Fruit fly (Drosophila melanogaster) whole organism, pupa: ENCODE measurements around the gene CG42846.

Experiments used
- CG10348 ChIP-seq: fragments of 200-800 bp; sonication (Bioruptor generic); IDR thresholded peaks from 2 replicates; pipeline ENCODE4 v1.3.6; 2022; ENCODE audit warnings: missing biosample characterization, missing genetic modification characterization
- CG12605 ChIP-seq: fragments of 200-800 bp; sonication (Bioruptor generic); IDR thresholded peaks from 2 replicates; pipeline ENCODE4 v1.3.6; 2022; ENCODE audit warnings: missing biosample characterization, missing genetic modification characterization
- CG13204 ChIP-seq: fragments of 200-800 bp; sonication (Bioruptor generic); optimal IDR thresholded peaks from 2 replicates; lab custom pipeline; 2018; ENCODE audit warnings: missing biosample characterization, mild to moderate bottlenecking, missing genetic modification characterization, moderate library complexity
- CG14655 ChIP-seq: fragments of 200-800 bp; sonication (Bioruptor generic); optimal IDR thresholded peaks from 3 replicates; lab custom pipeline; 2017; ENCODE audit warnings: mild to moderate bottlenecking, missing biosample characterization, missing genetic modification reagents, missing genetic modification characterization
- CG15710 ChIP-seq: fragments of 200-800 bp; sonication (Bioruptor generic); optimal IDR thresholded peaks from 2 replicates; lab custom pipeline; 2018; ENCODE audit warnings: missing biosample characterization, mild to moderate bottlenecking, missing genetic modification characterization, moderate library complexity
- CG17806 ChIP-seq: fragments of 200-800 bp; sonication (Bioruptor generic); optimal IDR thresholded peaks from 2 replicates; lab custom pipeline; 2018; ENCODE audit warnings: missing biosample characterization, mild to moderate bottlenecking, missing genetic modification characterization, moderate library complexity
- CG32121 ChIP-seq: fragments of 200-800 bp; sonication (Bioruptor generic); IDR thresholded peaks from 2 replicates; pipeline ENCODE4 v1.3.6; 2022; ENCODE audit warnings: missing biosample characterization, missing genetic modification characterization
- CG34367 ChIP-seq: fragments of 200-800 bp; sonication (Bioruptor generic); optimal IDR thresholded peaks from 2 replicates; lab custom pipeline; 2018; ENCODE audit warnings: missing biosample characterization, mild to moderate bottlenecking, missing genetic modification characterization
- CG4496 ChIP-seq: fragments of 200-800 bp; sonication (Bioruptor generic); IDR thresholded peaks from 3 replicates; pipeline ENCODE4 v1.3.6; 2022; ENCODE audit warnings: missing biosample characterization, missing genetic modification characterization
- CG8159 ChIP-seq: fragments of 200-800 bp; sonication (Bioruptor generic); optimal IDR thresholded peaks from 3 replicates; lab custom pipeline; 2018; ENCODE audit warnings: missing biosample characterization, mild to moderate bottlenecking, missing genetic modification characterization, moderate library complexity
- CG8301 ChIP-seq: fragments of 200-800 bp; sonication (Bioruptor generic); optimal IDR thresholded peaks from 2 replicates; lab custom pipeline; 2018; ENCODE audit warnings: missing biosample characterization, mild to moderate bottlenecking, missing genetic modification characterization
- CG9948 ChIP-seq: fragments of 200-800 bp; sonication (Bioruptor generic); optimal IDR thresholded peaks from 2 replicates; lab custom pipeline; 2018; ENCODE audit warnings: missing biosample characterization, mild to moderate bottlenecking, missing genetic modification characterization, moderate library complexity
- D1 ChIP-seq: fragments of 200-800 bp; sonication (Bioruptor generic); optimal IDR thresholded peaks from 2 replicates; lab custom pipeline; 2018; ENCODE audit warnings: missing biosample characterization, mild to moderate bottlenecking, missing genetic modification characterization, moderate library complexity
- EcR ChIP-seq: fragments of 200-800 bp; sonication (Bioruptor generic); optimal IDR thresholded peaks from 3 replicates; lab custom pipeline; 2019; ENCODE audit warnings: missing biosample characterization, missing genetic modification characterization, mild to moderate bottlenecking, moderate library complexity, missing genetic modification reagents
- Ets98B ChIP-seq: fragments of 200-800 bp; sonication (Bioruptor generic); IDR thresholded peaks from 2 replicates; pipeline ENCODE4 v1.3.6; 2022; ENCODE audit warnings: missing biosample characterization, missing genetic modification characterization
- Pif1A ChIP-seq: fragments of 200-800 bp; sonication (Bioruptor generic); optimal IDR thresholded peaks from 3 replicates; lab custom pipeline; 2016; ENCODE audit warnings: missing biosample characterization, missing genetic modification characterization
- Pif1B ChIP-seq: fragments of 200-800 bp; sonication (Bioruptor generic); optimal IDR thresholded peaks from 3 replicates; lab custom pipeline; 2016; ENCODE audit warnings: missing biosample characterization, missing genetic modification characterization
- Snoo ChIP-seq: fragments of 200-800 bp; sonication (Bioruptor generic); optimal IDR thresholded peaks from 3 replicates; lab custom pipeline; 2017; ENCODE audit warnings: missing biosample characterization, mild to moderate bottlenecking, missing genetic modification characterization, inconsistent platforms
- fd96Ca ChIP-seq: fragments of 200-800 bp; sonication (Bioruptor generic); IDR thresholded peaks from 3 replicates; pipeline ENCODE4 v1.3.6; 2022; ENCODE audit warnings: missing biosample characterization, missing genetic modification characterization
- gl ChIP-seq: fragments of 200-800 bp; sonication (Bioruptor generic); optimal IDR thresholded peaks from 2 replicates; lab custom pipeline; 2018; ENCODE audit warnings: missing biosample characterization, mild to moderate bottlenecking, missing genetic modification characterization
- rn ChIP-seq: fragments of 200-800 bp; sonication (Bioruptor generic); IDR thresholded peaks from 2 replicates; pipeline ENCODE4 v1.3.6; 2022; ENCODE audit warnings: missing biosample characterization, missing genetic modification characterization

CG42846 gene

DNA sequence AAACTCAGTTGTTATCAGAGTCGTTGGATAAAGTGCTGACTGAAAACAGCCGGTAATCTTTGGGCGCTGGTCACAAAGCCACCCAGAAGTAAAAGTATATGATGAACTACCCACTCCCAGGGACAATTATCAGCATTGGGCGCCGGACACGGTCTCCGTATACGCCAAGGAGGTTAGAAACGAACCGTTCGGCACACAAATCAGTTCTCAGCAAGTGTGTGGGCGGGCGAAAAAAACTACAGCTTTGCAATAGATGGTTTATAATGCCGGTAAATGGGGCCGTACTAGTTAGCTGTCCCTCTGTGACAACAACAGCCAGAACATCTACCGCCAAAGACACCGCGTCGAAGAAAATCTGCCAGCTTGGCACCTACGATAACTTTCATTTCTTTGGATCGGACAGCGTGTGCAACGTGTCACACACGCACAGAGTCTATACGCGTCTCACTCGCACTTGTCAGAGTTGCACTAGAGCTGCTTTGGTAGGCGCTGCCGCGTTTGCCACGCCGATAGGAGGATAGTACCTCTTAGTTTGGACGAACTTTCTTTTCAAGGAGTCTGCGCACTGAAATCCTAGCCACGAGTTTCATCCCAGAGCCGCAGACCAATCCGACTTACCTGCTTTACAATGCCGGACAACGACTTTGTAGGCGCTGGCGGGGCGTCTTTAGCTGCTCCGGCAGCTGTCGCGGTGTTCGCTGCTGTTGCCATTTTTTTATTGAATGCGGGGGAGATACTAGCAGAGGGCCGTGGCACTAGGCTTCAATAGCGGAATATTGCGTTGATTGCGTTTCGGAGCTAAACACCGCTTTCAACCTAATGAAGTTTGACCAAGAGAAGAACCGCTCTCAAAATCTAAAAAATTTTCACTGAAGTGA, 32.3 kb upstream of the CG42846 start:
- TF ChIP-seq CG17806 (tag; lab: Kevin White, UChicago) (no peak), fd96Ca (GFP tag; lab: Robert Waterston, UW) (0 out of 3 replicates have a peak, but pooled peaks have one; percentile 33)

DNA sequence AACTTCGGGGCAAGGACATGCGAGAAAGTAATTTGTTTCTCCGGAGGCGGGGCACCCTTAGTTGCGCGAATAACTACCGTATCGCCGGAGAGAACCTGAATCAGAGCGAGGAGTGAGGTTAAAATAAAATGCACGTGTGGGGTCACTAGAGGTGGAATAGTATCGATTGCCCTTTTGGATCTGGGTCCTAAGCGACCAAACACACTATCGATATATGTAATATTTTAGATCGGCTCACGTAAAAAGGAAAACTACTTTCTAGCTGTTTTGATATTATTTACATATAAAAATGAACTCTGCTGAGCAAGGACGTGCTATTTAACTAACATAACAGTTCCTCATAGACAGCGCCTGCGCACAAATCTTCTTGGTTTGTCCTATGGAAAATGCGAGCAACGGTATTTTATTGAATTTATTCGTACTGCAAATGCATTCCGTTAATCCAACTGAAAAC, 31.3 kb upstream of the CG42846 start:
- TF ChIP-seq CG34367 (tag; lab: Kevin White, UChicago): no peak
- 0 out of 3 replicates have a peak, but pooled peaks have one; percentile 16 for TF ChIP-seq fd96Ca (GFP tag; lab: Robert Waterston, UW)
- TF ChIP-seq CG4496 (GFP tag; lab: Robert Waterston, UW): 0 out of 3 replicates have a peak, but pooled peaks have one; percentile 29
- no peak for TF ChIP-seq CG32121 (GFP tag; lab: Robert Waterston, UW)
- TF ChIP-seq CG17806 (tag; lab: Kevin White, UChicago): no peak
- TF ChIP-seq gl (tag; lab: Kevin White, UChicago): no peak
- no peak for TF ChIP-seq rn (GFP tag; lab: Robert Waterston, UW)
- TF ChIP-seq D1 (tag; lab: Kevin White, UChicago): no peak
- no peak for TF ChIP-seq CG10348 (GFP tag; lab: Robert Waterston, UW)
- TF ChIP-seq CG8301 (tag; lab: Kevin White, UChicago): no peak
- TF ChIP-seq CG15710 (tag; lab: Kevin White, UChicago): no peak
- no peak for TF ChIP-seq CG13204 (GFP tag; lab: Kevin White, UChicago)
- no peak for TF ChIP-seq Ets98B (GFP tag; lab: Robert Waterston, UW)
- TF ChIP-seq Pif1B (GFP tag; lab: Kevin White, UChicago): no peak
- peak; percentile 44 for TF ChIP-seq EcR
- no peak for TF ChIP-seq CG12605 (GFP tag; lab: Robert Waterston, UW)
- TF ChIP-seq CG14655 (GFP tag; lab: Kevin White, UChicago): no peak
- no peak for TF ChIP-seq Pif1A (GFP tag; lab: Kevin White, UChicago)
- TF ChIP-seq, all 21 proteins: peak for 3

DNA sequence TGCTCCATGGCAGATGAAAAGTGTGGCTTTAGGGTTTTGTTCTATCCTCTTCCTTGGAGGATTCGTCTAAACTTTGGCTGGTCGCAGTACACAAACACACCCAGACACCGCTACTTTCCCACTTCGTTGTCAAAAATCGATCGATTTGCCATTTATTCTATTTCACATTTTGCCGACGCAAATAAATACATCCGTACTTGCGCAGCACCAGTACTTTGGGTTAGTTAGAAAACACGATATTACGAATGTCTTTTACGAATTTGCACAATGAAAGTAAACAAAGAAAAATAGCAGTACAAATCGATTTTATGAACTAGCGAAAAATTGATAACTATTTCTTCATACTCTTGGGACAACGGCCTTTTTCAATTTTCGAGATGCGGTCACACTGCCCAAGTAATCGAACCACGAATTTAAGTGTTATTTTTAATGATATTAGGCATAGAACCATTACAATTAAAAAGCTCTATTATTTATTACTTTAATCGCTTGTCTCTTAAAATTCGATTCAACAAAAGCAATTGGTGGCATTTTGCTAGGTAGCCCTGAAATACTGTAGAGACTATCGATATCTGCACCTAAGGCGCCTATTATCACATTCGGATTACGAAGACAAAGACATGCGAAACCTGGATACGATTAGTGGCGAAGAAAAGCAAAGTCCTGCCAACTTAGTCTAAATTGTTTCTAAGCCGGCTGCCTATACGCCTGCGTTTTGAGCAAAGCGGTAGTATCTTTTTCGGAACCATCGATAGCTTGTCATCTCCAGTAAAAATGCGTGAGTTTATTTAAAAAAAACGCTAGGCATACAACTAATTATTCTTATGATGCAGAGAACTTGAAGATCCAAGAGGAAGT, 26.4 kb upstream of the CG42846 start, which contains the start of the genes DIP2 and wac:
TSS of gene DIP2 (minus strand) at position 337 of the 858 bp plus-strand sequence.
TSS of gene wac (plus strand) at position 559 of the 858 bp plus-strand sequence.
- TF ChIP-seq CG14655 (GFP tag; lab: Kevin White, UChicago): no peak
- peak; percentile 22 for TF ChIP-seq CG17806 (tag; lab: Kevin White, UChicago)
- peak; percentile 62; the same call in 2 of the 3 replicates for TF ChIP-seq fd96Ca (GFP tag; lab: Robert Waterston, UW)
- TF ChIP-seq Pif1B (GFP tag; lab: Kevin White, UChicago): no peak
- no peak for TF ChIP-seq CG8159 (tag; lab: Kevin White, UChicago)
- TF ChIP-seq CG10348 (GFP tag; lab: Robert Waterston, UW): no peak
- no peak for TF ChIP-seq D1 (tag; lab: Kevin White, UChicago)
- TF ChIP-seq Pif1A (GFP tag; lab: Kevin White, UChicago): no peak
- no peak for TF ChIP-seq CG12605 (GFP tag; lab: Robert Waterston, UW)
- peak; percentile 55 for TF ChIP-seq EcR
- TF ChIP-seq CG13204 (GFP tag; lab: Kevin White, UChicago): no peak
- TF ChIP-seq CG15710 (tag; lab: Kevin White, UChicago): peak; percentile 22
- TF ChIP-seq Ets98B (GFP tag; lab: Robert Waterston, UW): peak; percentile 46
- peak; percentile 40; the same call in 1 of the 2 replicates for TF ChIP-seq rn (GFP tag; lab: Robert Waterston, UW)
- TF ChIP-seq CG9948 (tag; lab: Kevin White, UChicago): no peak
- TF ChIP-seq CG4496 (GFP tag; lab: Robert Waterston, UW): no peak
- TF ChIP-seq CG8301 (tag; lab: Kevin White, UChicago): no peak
- peak; percentile 39 for TF ChIP-seq Snoo
- TF ChIP-seq gl (tag; lab: Kevin White, UChicago): no peak
- no peak for TF ChIP-seq CG34367 (tag; lab: Kevin White, UChicago)
- no peak for TF ChIP-seq CG32121 (GFP tag; lab: Robert Waterston, UW)

DNA sequence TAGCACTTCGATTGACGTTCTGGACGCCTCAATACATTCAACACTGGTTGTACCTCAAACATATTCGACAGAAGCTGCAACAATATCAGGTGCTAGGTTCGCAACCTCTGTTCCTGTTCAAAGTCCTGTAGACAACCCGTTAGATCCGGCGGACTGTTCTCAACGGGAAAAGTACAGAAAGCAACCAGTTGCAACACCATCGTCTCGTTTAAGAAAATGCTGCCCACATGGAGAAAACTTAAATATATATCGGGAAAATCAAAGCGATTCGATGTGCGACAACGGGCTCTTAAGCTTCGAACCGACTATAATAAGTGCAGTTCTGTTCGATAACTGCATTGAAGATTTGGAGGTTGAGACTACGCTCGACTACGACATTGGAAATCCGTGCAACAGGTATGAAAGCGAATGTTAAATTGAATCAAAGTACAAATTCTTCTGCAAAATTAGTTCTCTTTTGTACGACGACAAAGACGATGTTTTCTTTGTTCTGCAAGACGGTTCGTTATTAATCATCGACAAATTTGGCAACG, 16.9 kb upstream of the CG42846 start:
- no peak for TF ChIP-seq CG8159 (tag; lab: Kevin White, UChicago)
- TF ChIP-seq CG17806 (tag; lab: Kevin White, UChicago): no peak
- TF ChIP-seq Ets98B (GFP tag; lab: Robert Waterston, UW): no peak
- no peak for TF ChIP-seq CG14655 (GFP tag; lab: Kevin White, UChicago)
- TF ChIP-seq Pif1A (GFP tag; lab: Kevin White, UChicago): no peak
- TF ChIP-seq CG10348 (GFP tag; lab: Robert Waterston, UW): no peak
- no peak for TF ChIP-seq rn (GFP tag; lab: Robert Waterston, UW)
- TF ChIP-seq CG4496 (GFP tag; lab: Robert Waterston, UW): no peak
- TF ChIP-seq EcR: no peak
- TF ChIP-seq Snoo: no peak
- TF ChIP-seq fd96Ca (GFP tag; lab: Robert Waterston, UW): no peak
- no peak for TF ChIP-seq CG13204 (GFP tag; lab: Kevin White, UChicago)
- TF ChIP-seq CG32121 (GFP tag; lab: Robert Waterston, UW): no peak
- no peak for TF ChIP-seq Pif1B (GFP tag; lab: Kevin White, UChicago)
- no peak for TF ChIP-seq CG15710 (tag; lab: Kevin White, UChicago)
